Fruit fly (Drosophila melanogaster) Kc167 (cell line): ENCODE data around the gene Pitslre.

Source experiments
- Myc ChIP-seq: fragments of >200 bp; optimal IDR thresholded peaks from 2 replicates; lab custom pipeline; 2017; ENCODE audit warnings: missing external identifiers
- Sin3A ChIP-seq: fragments of >200 bp; optimal IDR thresholded peaks from 2 replicates; lab custom pipeline; 2018; ENCODE audit warnings: missing external identifiers
- h ChIP-seq: fragments of >200 bp; optimal IDR thresholded peaks from 3 replicates; lab custom pipeline; 2018; ENCODE audit warnings: missing external identifiers
- insv ChIP-seq: fragments of >200 bp; optimal IDR thresholded peaks from 3 replicates; lab custom pipeline; 2018; ENCODE audit warnings: missing external identifiers
- ttk ChIP-seq: sonication (Bioruptor generic); optimal IDR thresholded peaks from 2 replicates; lab custom pipeline; 2017; ENCODE audit warnings: missing external identifiers

DNA sequence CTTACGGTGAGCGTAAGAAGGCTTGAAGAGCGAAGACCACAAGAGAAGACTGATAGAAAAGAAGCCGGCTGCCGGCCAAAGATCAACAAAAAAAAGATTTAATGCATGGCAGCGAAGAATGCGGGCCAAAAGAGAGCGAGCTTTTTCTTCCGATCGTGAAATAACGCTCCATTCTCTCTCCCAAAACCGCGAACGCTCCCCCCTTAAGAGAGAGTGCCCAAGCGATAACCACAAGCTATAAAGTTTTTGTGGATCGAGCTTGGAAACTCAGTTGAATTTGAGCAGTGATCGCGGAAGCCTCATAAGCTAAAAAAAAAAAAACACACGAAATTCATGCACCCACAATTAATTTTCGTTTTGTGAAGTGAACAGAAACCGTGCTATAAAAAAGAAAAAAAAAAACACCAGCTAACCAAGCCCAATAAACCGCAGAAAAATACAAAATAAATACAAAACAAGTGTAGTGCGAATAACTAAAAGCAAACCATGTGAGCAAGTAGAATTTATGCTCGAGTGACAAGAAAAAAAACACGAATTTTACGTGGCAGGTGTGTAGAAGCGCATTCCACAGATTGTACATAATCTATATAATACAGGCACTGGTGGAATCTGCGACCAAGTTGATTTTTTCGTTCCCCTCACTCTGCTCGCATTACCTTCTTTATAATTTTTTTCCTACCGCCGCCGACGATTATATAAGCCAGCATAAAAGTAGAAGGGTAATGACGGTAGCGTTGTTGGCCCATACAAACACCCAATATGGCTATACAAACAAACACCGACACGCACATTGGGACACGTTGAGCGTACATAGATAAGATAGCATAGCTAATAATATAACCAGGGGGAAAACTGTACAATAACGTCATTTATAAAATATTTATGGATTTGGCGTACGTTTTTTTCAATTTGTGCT lies 40.7 kb upstream of the Pitslre start, which contains the start of gene CG13252:
- TF ChIP-seq h (lab: Kevin White, UChicago) = no peak
- no peak for TF ChIP-seq Sin3A (lab: Kevin White, UChicago)
- no peak for TF ChIP-seq ttk
- no peak for TF ChIP-seq insv (lab: Kevin White, UChicago)
- TF ChIP-seq Myc = no peak
